Fruit fly (Drosophila melanogaster): ENCODE data around the gene CG33483.

DNA sequence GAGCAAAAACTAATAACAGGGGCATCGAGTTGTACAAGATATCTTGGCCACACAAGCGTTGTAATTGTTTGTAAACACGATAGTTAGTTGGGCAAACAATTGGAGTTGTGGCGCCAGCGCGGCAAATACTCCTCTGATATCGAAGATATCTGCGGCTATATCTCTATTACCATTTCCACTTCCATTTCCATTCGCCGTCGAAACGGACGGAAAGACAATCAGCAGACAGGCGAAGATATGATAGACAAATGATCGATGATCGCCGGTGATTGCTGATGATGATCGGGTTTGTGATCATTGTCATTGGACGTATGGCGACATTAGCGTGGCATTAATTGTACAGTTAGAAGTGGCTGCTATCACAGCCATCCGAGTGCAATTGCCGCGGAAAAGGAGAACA lies 23.5 kb upstream of the CG33483 start:
- TF ChIP-seq psq (optimal IDR thresholded peaks at IDR 0.05), result no peak
- no peak for TF ChIP-seq h (optimal IDR thresholded peaks at IDR 0.05)
